Fruit fly (Drosophila melanogaster) whole organism, embryonic: Measurements from ENCODE around the gene CG43401.
A peak's percentile ranks its signal among the peaks of the same experiment; 100 is the strongest.

ENCODE experiments used
- B-H1 ChIP-seq: fragments of 200-800 bp; sonication (Bioruptor generic); IDR thresholded peaks from 3 replicates; pipeline ENCODE4 v1.3.6; 2022; ENCODE audit warnings: missing biosample characterization, missing genetic modification characterization
- CG11456 ChIP-seq: fragments of 200-800 bp; sonication (Bioruptor generic); IDR thresholded peaks from 3 replicates; pipeline ENCODE4 v1.3.6; 2022; ENCODE audit warnings: missing biosample characterization, missing genetic modification characterization
- CG15479 ChIP-seq: fragments of 200-800 bp; sonication (Bioruptor generic); optimal IDR thresholded peaks from 3 replicates; lab custom pipeline; 2019; ENCODE audit warnings: missing biosample characterization, mild to moderate bottlenecking, missing genetic modification characterization, moderate library complexity
- CG1602 ChIP-seq: fragments of 200-800 bp; sonication (Bioruptor generic); optimal IDR thresholded peaks from 3 replicates; lab custom pipeline; 2016; ENCODE audit warnings: missing biosample characterization, missing genetic modification characterization
- CG16813 ChIP-seq: fragments of 200-800 bp; sonication (Bioruptor generic); IDR thresholded peaks from 3 replicates; pipeline ENCODE4 v1.3.6; 2022; ENCODE audit warnings: missing biosample characterization, missing genetic modification characterization; ENCODE audit not compliant: partially characterized antibody
- CG17328 ChIP-seq: fragments of 200-800 bp; sonication (Bioruptor generic); IDR thresholded peaks from 2 replicates; pipeline ENCODE4 v1.3.6; 2022; ENCODE audit warnings: missing biosample characterization, missing genetic modification characterization
- CG17802 ChIP-seq: fragments of 200-800 bp; sonication (Bioruptor generic); optimal IDR thresholded peaks from 2 replicates; lab custom pipeline; 2018; ENCODE audit warnings: missing biosample characterization, mild to moderate bottlenecking, missing genetic modification characterization, moderate library complexity
- CG2199 ChIP-seq: fragments of 200-800 bp; sonication (Bioruptor generic); IDR thresholded peaks from 3 replicates; pipeline ENCODE4 v1.3.6; 2022; ENCODE audit warnings: missing biosample characterization, missing genetic modification characterization
- CG32767 ChIP-seq: fragments of 200-800 bp; sonication (Bioruptor generic); IDR thresholded peaks from 2 replicates; pipeline ENCODE4 v1.3.6; 2022; ENCODE audit warnings: missing biosample characterization, missing genetic modification characterization
- CG33557 ChIP-seq: fragments of 200-800 bp; sonication (Bioruptor generic); optimal IDR thresholded peaks from 2 replicates; lab custom pipeline; 2019; ENCODE audit warnings: missing biosample characterization, mild to moderate bottlenecking, missing genetic modification characterization, moderate library complexity
- CG4282 ChIP-seq: fragments of 200-800 bp; sonication (Bioruptor generic); optimal IDR thresholded peaks from 2 replicates; lab custom pipeline; 2016; ENCODE audit warnings: missing biosample characterization, missing genetic modification characterization
- CG4360 ChIP-seq: fragments of 200-800 bp; sonication (Bioruptor generic); IDR thresholded peaks from 2 replicates; pipeline ENCODE4 v1.3.6; 2022; ENCODE audit warnings: missing biosample characterization, missing genetic modification characterization
- CG4404 ChIP-seq: fragments of 200-800 bp; sonication (Bioruptor generic); IDR thresholded peaks from 2 replicates; pipeline ENCODE4 v1.3.6; 2022; ENCODE audit warnings: missing biosample characterization, missing genetic modification characterization
- CG4617 ChIP-seq: fragments of 200-800 bp; sonication (Bioruptor generic); optimal IDR thresholded peaks from 3 replicates; lab custom pipeline; 2016; ENCODE audit warnings: missing biosample characterization, missing genetic modification characterization, borderline replicate concordance
- CG6254 ChIP-seq: fragments of 200-800 bp; sonication (Bioruptor generic); optimal IDR thresholded peaks from 3 replicates; lab custom pipeline; 2017; ENCODE audit warnings: mild to moderate bottlenecking, missing biosample characterization, missing genetic modification reagents, missing genetic modification characterization
- CG7556 ChIP-seq: fragments of 200-800 bp; sonication (Bioruptor generic); optimal IDR thresholded peaks from 2 replicates; lab custom pipeline; 2017; ENCODE audit warnings: missing biosample characterization, mild to moderate bottlenecking, missing genetic modification characterization
- CTCF ChIP-seq: fragments of 200-800 bp; sonication (Bioruptor generic); optimal IDR thresholded peaks from 2 replicates; lab custom pipeline; 2017; ENCODE audit warnings: missing biosample characterization, mild to moderate bottlenecking, missing genetic modification characterization, moderate library complexity
- Chrac-16 ChIP-seq: fragments of 200-800 bp; sonication (Bioruptor generic); optimal IDR thresholded peaks from 3 replicates; lab custom pipeline; 2016; ENCODE audit warnings: missing biosample characterization, missing genetic modification characterization
- Dad ChIP-seq: fragments of 200-800 bp; sonication (Bioruptor generic); optimal IDR thresholded peaks from 3 replicates; lab custom pipeline; 2016; ENCODE audit warnings: missing biosample characterization, missing genetic modification characterization
- Dek ChIP-seq: fragments of 200-800 bp; sonication (Bioruptor generic); optimal IDR thresholded peaks from 3 replicates; lab custom pipeline; 2019; ENCODE audit warnings: missing biosample characterization, mild to moderate bottlenecking, missing genetic modification characterization, moderate library complexity
- Dip2 ChIP-seq: fragments of 200-800 bp; sonication (Bioruptor generic); IDR thresholded peaks from 2 replicates; pipeline ENCODE4 v1.3.6; 2022; ENCODE audit warnings: missing biosample characterization, missing genetic modification characterization
- Dip3 ChIP-seq: fragments of 200-800 bp; sonication (Bioruptor generic); optimal IDR thresholded peaks from 3 replicates; lab custom pipeline; 2016; ENCODE audit warnings: missing biosample characterization, missing genetic modification characterization
- Doc3 ChIP-seq: fragments of 200-800 bp; sonication (Bioruptor generic); IDR thresholded peaks from 3 replicates; pipeline ENCODE4 v1.3.6; 2022; ENCODE audit warnings: missing biosample characterization, missing genetic modification characterization; ENCODE audit not compliant: partially characterized antibody
- Gug ChIP-seq: fragments of 200-800 bp; sonication (Bioruptor generic); IDR thresholded peaks from 4 replicates; pipeline ENCODE4 v1.3.6; 2022; ENCODE audit warnings: missing biosample characterization, missing genetic modification characterization
- HHEX ChIP-seq: fragments of 200-800 bp; sonication (Bioruptor generic); optimal IDR thresholded peaks from 3 replicates; lab custom pipeline; 2017; ENCODE audit warnings: missing biosample characterization, mild to moderate bottlenecking, missing genetic modification characterization, missing genetic modification reagents
- Hey ChIP-seq: fragments of 200-800 bp; sonication (Bioruptor generic); optimal IDR thresholded peaks from 3 replicates; lab custom pipeline; 2018; ENCODE audit warnings: missing biosample characterization, mild to moderate bottlenecking, missing genetic modification characterization
- Lhr ChIP-seq: fragments of 200-800 bp; sonication (Bioruptor generic); optimal IDR thresholded peaks from 3 replicates; lab custom pipeline; 2017; ENCODE audit warnings: mild to moderate bottlenecking, missing biosample characterization, missing genetic modification reagents, missing genetic modification characterization
- Mes4 ChIP-seq: fragments of 200-800 bp; sonication (Bioruptor generic); optimal IDR thresholded peaks from 2 replicates; lab custom pipeline; 2016; ENCODE audit warnings: missing biosample characterization, missing genetic modification characterization
- Scr ChIP-seq: fragments of 200-800 bp; sonication (Bioruptor generic); IDR thresholded peaks from 2 replicates; pipeline ENCODE4 v1.3.6; 2022; ENCODE audit warnings: missing biosample characterization, missing genetic modification characterization; ENCODE audit not compliant: partially characterized antibody
- Sin3A ChIP-seq: fragments of >200 bp; optimal IDR thresholded peaks from 2 replicates; lab custom pipeline; 2018
- TFAM ChIP-seq: fragments of 200-800 bp; sonication (Bioruptor generic); optimal IDR thresholded peaks from 2 replicates; lab custom pipeline; 2017; ENCODE audit warnings: missing biosample characterization, missing genetic modification characterization, inconsistent platforms
- ab ChIP-seq: fragments of 200-800 bp; sonication (Bioruptor generic); optimal IDR thresholded peaks from 2 replicates; lab custom pipeline; 2016; ENCODE audit warnings: missing biosample characterization, missing genetic modification characterization
- ap ChIP-seq: fragments of 200-800 bp; sonication (Bioruptor generic); IDR thresholded peaks from 2 replicates; pipeline ENCODE4 v1.3.6; 2022; ENCODE audit warnings: missing biosample characterization, missing genetic modification characterization
- bbx ChIP-seq: fragments of 200-800 bp; sonication (Bioruptor generic); IDR thresholded peaks from 2 replicates; pipeline ENCODE4 v1.3.6; 2022; ENCODE audit warnings: missing biosample characterization, missing genetic modification characterization; ENCODE audit not compliant: partially characterized antibody
- chn ChIP-seq: fragments of 200-800 bp; sonication (Bioruptor generic); optimal IDR thresholded peaks from 2 replicates; lab custom pipeline; 2016; ENCODE audit warnings: missing biosample characterization, missing genetic modification characterization
- corto ChIP-seq: fragments of 200-800 bp; sonication (Bioruptor generic); optimal IDR thresholded peaks from 2 replicates; lab custom pipeline; 2016; ENCODE audit warnings: missing biosample characterization, mild to moderate bottlenecking, missing genetic modification characterization, moderate library complexity
- crp ChIP-seq, 2 experiments: fragments of 200-800 bp; sonication (Bioruptor generic); optimal IDR thresholded peaks; 2 replicates in 1 of 2; 3 replicates in 1 of 2; lab custom pipeline; 2017; ENCODE audit warnings: missing biosample characterization in 2 of 2, missing genetic modification characterization in 2 of 2, mild to moderate bottlenecking in 1 of 2, moderate library complexity in 1 of 2
- dpn ChIP-seq, 2 experiments: fragments of 200-800 bp; sonication (Bioruptor generic); optimal IDR thresholded peaks; 3 replicates each; lab custom pipeline; 2016; ENCODE audit warnings: missing biosample characterization in 2 of 2, missing genetic modification characterization in 2 of 2
- ftz-f1 ChIP-seq: fragments of 200-800 bp; sonication (Bioruptor generic); optimal IDR thresholded peaks from 2 replicates; lab custom pipeline; 2016; ENCODE audit warnings: missing biosample characterization, missing genetic modification characterization
- gt ChIP-seq: fragments of 200-800 bp; sonication (Bioruptor generic); IDR thresholded peaks from 2 replicates; pipeline ENCODE4 v1.3.6; 2022; ENCODE audit warnings: missing biosample characterization, missing genetic modification characterization
- kah ChIP-seq: fragments of 200-800 bp; sonication (Bioruptor generic); optimal IDR thresholded peaks from 2 replicates; lab custom pipeline; 2018; ENCODE audit warnings: missing biosample characterization, mild to moderate bottlenecking, missing genetic modification characterization
- lbe ChIP-seq: fragments of 200-800 bp; sonication (Bioruptor generic); optimal IDR thresholded peaks from 2 replicates; lab custom pipeline; 2016; ENCODE audit warnings: missing biosample characterization, mild to moderate bottlenecking, missing genetic modification characterization
- lov ChIP-seq, 2 experiments: fragments of 200-800 bp in 1 of 2; fragments of >200 bp in 1 of 2; sonication (Bioruptor generic) in 1 of 2; IDR thresholded peaks in 1 of 2; optimal IDR thresholded peaks in 1 of 2; 2 replicates in 1 of 2; 3 replicates in 1 of 2; pipeline versions ENCODE4 v1.3.6 to Lab custom; 2017 to 2022; ENCODE audit warnings: missing biosample characterization in 1 of 2, missing genetic modification characterization in 1 of 2
- org-1 ChIP-seq: fragments of 200-800 bp; sonication (Bioruptor generic); optimal IDR thresholded peaks from 2 replicates; lab custom pipeline; 2017; ENCODE audit warnings: missing biosample characterization, missing genetic modification characterization
- peb ChIP-seq: fragments of 200-800 bp; sonication (Bioruptor generic); IDR thresholded peaks from 2 replicates; pipeline ENCODE4 v1.3.6; 2022; ENCODE audit warnings: missing biosample characterization, missing genetic modification characterization
- phol ChIP-seq: fragments of 200-800 bp; sonication (Bioruptor generic); optimal IDR thresholded peaks from 3 replicates; lab custom pipeline; 2018; ENCODE audit warnings: missing biosample characterization, mild to moderate bottlenecking, missing genetic modification characterization, moderate library complexity
- psq ChIP-seq: fragments of 200-800 bp; sonication (Bioruptor generic); optimal IDR thresholded peaks from 2 replicates; lab custom pipeline; 2017; ENCODE audit warnings: missing biosample characterization, missing genetic modification characterization
- sc ChIP-seq, 3 experiments: fragments of >200 bp in 2 of 3; fragments of 200-800 bp in 1 of 3; sonication (Bioruptor generic) in 1 of 3; optimal IDR thresholded peaks; 2 replicates in 2 of 3; 3 replicates in 1 of 3; lab custom pipeline; 2017; ENCODE audit warnings: mild to moderate bottlenecking in 1 of 3, missing biosample characterization in 1 of 3, missing genetic modification characterization in 1 of 3, missing genetic modification reagents in 1 of 3
- slbo ChIP-seq: fragments of 200-800 bp; sonication (Bioruptor generic); IDR thresholded peaks from 2 replicates; pipeline ENCODE4 v1.3.6; 2022; ENCODE audit warnings: missing biosample characterization, missing genetic modification characterization
- sqz ChIP-seq: fragments of 200-800 bp; sonication (Bioruptor generic); optimal IDR thresholded peaks from 3 replicates; lab custom pipeline; 2018; ENCODE audit warnings: missing biosample characterization, mild to moderate bottlenecking, missing genetic modification characterization
- vvl ChIP-seq: fragments of 200-800 bp; sonication (Bioruptor generic); IDR thresholded peaks from 2 replicates; pipeline ENCODE4 v1.3.6; 2022; ENCODE audit warnings: missing biosample characterization, missing genetic modification characterization

Gene CG43401

dm6 chr2L:1456305-1456704, 28.0 kb downstream of the CG43401 start (continued):
- TF ChIP-seq CG17328 (GFP tag; lab: Robert Waterston, UW) = peak; percentile 67
- peak; percentile 46 for TF ChIP-seq Chrac-16
- TF ChIP-seq Dip3 (GFP tag; lab: Kevin White, UChicago) = no peak
- TF ChIP-seq peb = peak; percentile 27
- TF ChIP-seq CG11456 (GFP tag; lab: Robert Waterston, UW) = no peak
- no peak for TF ChIP-seq Doc3 (GFP tag; lab: Robert Waterston, UW)
- TF ChIP-seq CG32767 (GFP tag; lab: Robert Waterston, UW) = no peak
- no peak for TF ChIP-seq psq (GFP tag; lab: Kevin White, UChicago)
- TF ChIP-seq sc (optimal IDR thresholded peaks at IDR 0.05; lab: Kevin White, UChicago) = no peak
- TF ChIP-seq sc (GFP tag; optimal IDR thresholded peaks at IDR 0.05; lab: Kevin White, UChicago) = peak; percentile 44
- peak; percentile 18 for TF ChIP-seq CG7556 (GFP tag; lab: Kevin White, UChicago)
- TF ChIP-seq Mes4 = no peak
- peak; percentile 15 for TF ChIP-seq sqz (GFP tag; lab: Kevin White, UChicago)
- peak; percentile 49 for TF ChIP-seq CG1602 (GFP tag; lab: Kevin White, UChicago)
- TF ChIP-seq CG4617 (GFP tag; lab: Kevin White, UChicago) = no peak
- TF ChIP-seq gt (GFP tag; lab: Robert Waterston, UW) = no peak
- no peak for TF ChIP-seq CTCF
- TF ChIP-seq lbe (GFP tag; lab: Kevin White, UChicago) = no peak
- no peak for TF ChIP-seq CG4282 (GFP tag; lab: Kevin White, UChicago)
- TF ChIP-seq kah (GFP tag; lab: Kevin White, UChicago) = no peak
- TF ChIP-seq Hey (tag; lab: Kevin White, UChicago) = no peak
- TF ChIP-seq lov (optimal IDR thresholded peaks at IDR 0.05; lab: Kevin White, UChicago) = no peak
- peak; percentile 64; the same call in 1 of the 3 replicates for TF ChIP-seq lov (GFP tag; IDR thresholded peaks at IDR 0.05; lab: Robert Waterston, UW)
- TF ChIP-seq Scr (GFP tag; lab: Robert Waterston, UW) = no peak
- TF ChIP-seq crp (GFP tag; optimal IDR thresholded peaks at IDR 0.05; lab: Kevin White, UChicago) = no peak
- TF ChIP-seq Gug (GFP tag; lab: Robert Waterston, UW) = peak; percentile 17; the same call in 2 of the 4 replicates
- TF ChIP-seq CG16813 (GFP tag; lab: Robert Waterston, UW) = no peak
- no peak for TF ChIP-seq org-1 (GFP tag; lab: Kevin White, UChicago)
- peak; percentile 24 for TF ChIP-seq chn (GFP tag; lab: Kevin White, UChicago)
- no peak for TF ChIP-seq HHEX
- TF ChIP-seq B-H1 (GFP tag; lab: Robert Waterston, UW) = no peak
- TF ChIP-seq Dek (tag; lab: Kevin White, UChicago) = no peak
- peak; percentile 70 for TF ChIP-seq CG33557
- TF ChIP-seq Dad (GFP tag; lab: Kevin White, UChicago) = no peak
- TF ChIP-seq CG2199 (GFP tag; lab: Robert Waterston, UW) = no peak
- no peak for TF ChIP-seq CG4360 (GFP tag; lab: Robert Waterston, UW)
- TF ChIP-seq ap = no peak
- no peak for TF ChIP-seq ab
- no peak for TF ChIP-seq ftz-f1 (GFP tag; lab: Kevin White, UChicago)
- peak; percentile 78 for TF ChIP-seq CG4404 (GFP tag; lab: Robert Waterston, UW)
- TF ChIP-seq bbx (GFP tag; lab: Robert Waterston, UW) = no peak
- TF ChIP-seq slbo (GFP tag; lab: Robert Waterston, UW) = no peak
- TF ChIP-seq phol (tag; lab: Kevin White, UChicago) = peak; percentile 78
- TF ChIP-seq TFAM = no peak
- TF ChIP-seq dpn (GFP tag; optimal IDR thresholded peaks at IDR 0.05; lab: Kevin White, UChicago) = peak in 1 of 2 experiments; percentile 49
- TF ChIP-seq CG6254 (GFP tag; lab: Kevin White, UChicago) = peak; percentile 74
- TF ChIP-seq Sin3A (lab: Kevin White, UChicago) = no peak
- TF ChIP-seq CG15479 (GFP tag; lab: Kevin White, UChicago) = no peak
- peak; percentile 82 for TF ChIP-seq vvl (GFP tag; lab: Robert Waterston, UW)
- TF ChIP-seq CG17802 (tag; lab: Kevin White, UChicago) = no peak
- TF ChIP-seq corto = no peak
- TF ChIP-seq Dip2 (GFP tag; lab: Robert Waterston, UW) = no peak
- no peak for TF ChIP-seq Lhr (GFP tag; lab: Kevin White, UChicago)
